Worm (Caenorhabditis elegans): ENCODE data around the gene C28A5.6.

DNA sequence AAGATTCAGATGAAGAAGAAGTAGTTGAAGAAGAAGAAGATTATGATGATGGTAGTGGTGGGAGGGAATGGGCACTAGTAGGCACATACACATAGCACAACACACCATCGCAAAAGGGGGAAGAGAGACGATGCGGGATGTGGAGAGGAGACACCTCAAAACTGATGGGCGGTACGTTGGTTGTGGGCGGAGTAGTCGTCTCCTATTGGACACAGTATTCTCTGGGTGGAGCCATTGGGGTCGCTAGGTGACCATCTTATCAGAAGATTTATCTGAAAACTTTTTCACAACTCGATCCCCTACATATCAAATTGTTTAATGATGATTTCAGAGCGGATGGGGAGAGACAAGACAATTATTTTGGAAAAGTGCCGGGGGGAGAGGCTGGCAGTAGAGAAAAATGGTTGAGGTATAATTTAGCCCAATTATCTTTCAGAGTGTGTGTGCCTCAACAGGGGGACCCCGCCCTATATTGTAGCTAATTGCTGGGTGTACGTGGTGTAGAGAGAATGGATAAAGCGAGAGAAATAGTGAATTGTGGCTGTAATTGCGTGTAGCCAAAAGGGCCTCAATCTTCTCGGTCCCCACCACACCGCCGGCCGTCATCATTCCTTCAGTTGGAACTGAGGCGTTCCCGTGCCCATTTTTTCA, 21.6 kb upstream of the C28A5.6 start:
- TF ChIP-seq hlh-30 (tag; optimal IDR thresholded peaks at IDR 0.05; ENCODE audit: insufficient read depth) (no peak), zip-5 (tag; optimal IDR thresholded peaks at IDR 0.05) (no peak), ama-1 (optimal IDR thresholded peaks at IDR 0.05) (no peak), tbx-2 (tag; optimal IDR thresholded peaks at IDR 0.05) (peak; percentile 11), ceh-9 (tag; optimal IDR thresholded peaks at IDR 0.05) (no peak)
